Worm (Caenorhabditis elegans): ENCODE measurements around the gene C47E12.9.

- TF ChIP-seq ref-1 (GFP tag; conservative IDR thresholded peaks at IDR 0.05), result no peak
- no peak for TF ChIP-seq T22C8.4 (GFP tag; IDR thresholded peaks at IDR 0.05)
- TF ChIP-seq ztf-29 (GFP tag; IDR thresholded peaks at IDR 0.05), result no peak
- no peak for TF ChIP-seq med-1 (GFP tag; optimal IDR thresholded peaks at IDR 0.05; ENCODE audit: insufficient read depth)
- TF ChIP-seq cog-1 (tag; optimal IDR thresholded peaks at IDR 0.05), result no peak
- TF ChIP-seq flt-1 (GFP tag; IDR thresholded peaks at IDR 0.05), result no peak
- no peak for TF ChIP-seq ztf-23 (GFP tag; IDR thresholded peaks at IDR 0.05)
- no peak for TF ChIP-seq klf-2 (GFP tag; conservative IDR thresholded peaks at IDR 0.05)
- no peak for TF ChIP-seq tab-1 (GFP tag; IDR thresholded peaks at IDR 0.05)
Measured at ce11 chrIV:10017633-10018032, 43.1 kb downstream of the C47E12.9 start, which contains the start of gene F44D12.2.
